Worm (Caenorhabditis elegans) whole organism, L4/young adult: ENCODE measurements around the gene dao-4.

Source experiments
- W03F9.2 ChIP-seq: fragments of 150-350 bp; optimal IDR thresholded peaks from 2 replicates; lab custom pipeline; 2014; ENCODE audit warnings: missing biosample characterization, missing genetic modification characterization
- dao-5 ChIP-seq: sonication (generic microtip); optimal IDR thresholded peaks from 2 replicates; lab custom pipeline; 2016; ENCODE audit warnings: missing genotype, missing genetic modification characterization, moderate library complexity, missing compliant biosample characterization
- him-1 ChIP-seq: sonication (generic microtip); optimal IDR thresholded peaks from 2 replicates; lab custom pipeline; 2016; ENCODE audit warnings: missing genotype, missing genetic modification reagents, missing genetic modification characterization, missing compliant biosample characterization

The dao-4 gene

DNA sequence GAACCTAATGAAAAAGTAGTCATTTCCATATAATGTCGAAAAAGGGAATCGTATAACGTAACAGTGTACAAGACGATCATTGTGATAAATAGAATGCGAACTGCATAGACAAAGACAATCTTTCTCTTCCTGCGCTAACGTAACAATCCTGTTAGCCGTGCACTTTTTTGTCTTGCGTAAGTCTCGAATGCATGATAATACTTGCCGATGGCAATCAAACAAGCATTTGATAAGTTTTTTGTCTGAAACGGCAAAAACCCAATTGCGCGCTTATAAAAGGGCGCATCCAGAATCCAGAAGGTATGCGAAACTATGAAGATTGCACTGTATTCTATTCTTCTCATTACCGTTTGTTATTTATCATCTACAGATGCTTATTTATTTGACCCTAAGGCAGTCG is at the start of gene dao-4:
Gene dao-4, plus strand, starts transcription at position 301 of the 400 bp plus-strand sequence.
- TF ChIP-seq W03F9.2 (tag; lab: Kevin White, UChicago) (no peak), dao-5 (tag; lab: Kevin White, UChicago) (no peak), him-1 (tag; lab: Kevin White, UChicago) (no peak)

DNA sequence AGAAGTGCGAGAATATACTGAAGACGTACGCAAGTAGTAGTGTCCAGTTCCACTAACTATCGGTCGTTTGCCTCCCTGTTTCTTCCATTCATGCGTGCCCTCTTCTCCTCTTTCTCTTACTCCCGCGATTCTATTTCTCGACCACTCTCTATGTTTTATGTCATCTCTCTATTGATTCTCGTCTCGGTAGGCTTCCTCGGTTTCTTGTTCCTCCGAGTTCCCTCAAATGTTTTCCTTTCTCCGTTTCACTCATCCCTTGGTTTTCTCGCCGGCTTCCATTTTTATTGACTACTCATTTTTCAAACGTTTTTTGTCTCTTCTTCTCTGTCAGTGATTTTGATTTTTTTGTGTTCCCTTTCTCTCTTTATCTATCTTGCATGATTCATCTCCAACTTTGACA is 48.7 kb upstream of the dao-4 start:
- TF ChIP-seq him-1 (tag; lab: Kevin White, UChicago), result no peak
- peak; percentile 12 for TF ChIP-seq W03F9.2 (tag; lab: Kevin White, UChicago)
- no peak for TF ChIP-seq dao-5 (tag; lab: Kevin White, UChicago)

DNA sequence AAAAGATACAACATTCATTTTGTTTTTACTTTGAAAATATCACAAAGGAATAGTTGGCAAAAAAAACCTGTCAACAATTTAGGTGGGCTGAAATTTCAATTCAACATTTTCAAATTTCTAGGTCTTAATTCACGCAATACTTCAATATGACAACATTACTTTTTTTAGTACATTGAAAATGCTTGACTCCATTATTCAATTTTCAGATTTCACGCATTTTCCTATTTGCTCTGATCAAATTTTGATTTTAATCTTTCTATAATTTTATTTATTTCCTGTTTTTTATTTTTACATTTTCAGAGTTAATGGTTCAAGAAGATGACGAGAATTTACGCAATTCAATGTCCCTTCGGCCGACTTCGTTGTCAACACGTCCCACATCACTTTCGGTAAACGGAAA is 47.5 kb upstream of the dao-4 start, which contains the start of gene mkk-4:
Gene mkk-4, plus strand, starts transcription at position 301 of the 400 bp plus-strand sequence.
- TF ChIP-seq him-1 (tag; lab: Kevin White, UChicago) (no peak), dao-5 (tag; lab: Kevin White, UChicago) (no peak), W03F9.2 (tag; lab: Kevin White, UChicago) (no peak)

ce11 chrX:10030836-10031235 is 44.3 kb upstream of the dao-4 start, which contains the start of gene sek-6:
sek-6 (plus strand) TSS chrX:10031150.
- TF ChIP-seq dao-5 (tag; lab: Kevin White, UChicago) (no peak), him-1 (tag; lab: Kevin White, UChicago) (no peak), W03F9.2 (tag; lab: Kevin White, UChicago) (no peak)

DNA sequence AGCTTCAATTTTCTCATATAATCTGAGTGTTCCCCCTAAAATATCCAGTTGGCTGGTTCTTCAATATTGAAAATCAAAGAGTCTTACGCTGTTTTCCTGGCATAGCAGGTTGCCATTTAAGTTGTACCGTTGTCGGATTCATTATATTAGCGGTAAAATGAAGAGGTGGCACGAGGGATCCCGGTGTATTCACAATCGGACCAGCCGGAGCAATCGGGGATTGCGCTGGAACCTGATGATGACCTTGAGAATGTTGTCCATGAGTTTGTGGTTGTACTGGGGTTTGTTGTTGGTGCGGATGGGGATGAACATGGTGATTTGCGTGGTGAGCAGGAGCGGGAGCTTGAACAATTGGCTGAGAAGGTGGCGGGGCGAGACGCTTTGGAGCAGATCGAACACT is 30.6 kb upstream of the dao-4 start:
- TF ChIP-seq him-1 (tag; lab: Kevin White, UChicago), result no peak
- no peak for TF ChIP-seq W03F9.2 (tag; lab: Kevin White, UChicago)
- no peak for TF ChIP-seq dao-5 (tag; lab: Kevin White, UChicago)

- TF ChIP-seq dao-5 (tag; lab: Kevin White, UChicago) (no peak), W03F9.2 (tag; lab: Kevin White, UChicago) (no peak), him-1 (tag; lab: Kevin White, UChicago) (no peak)
These were observed 27.8 kb upstream of the dao-4 start, which contains the start of gene ZC374.2 for ce11 chrX:10047325-10047724. ZC374.2 (minus strand) TSS chrX:10047425.

DNA sequence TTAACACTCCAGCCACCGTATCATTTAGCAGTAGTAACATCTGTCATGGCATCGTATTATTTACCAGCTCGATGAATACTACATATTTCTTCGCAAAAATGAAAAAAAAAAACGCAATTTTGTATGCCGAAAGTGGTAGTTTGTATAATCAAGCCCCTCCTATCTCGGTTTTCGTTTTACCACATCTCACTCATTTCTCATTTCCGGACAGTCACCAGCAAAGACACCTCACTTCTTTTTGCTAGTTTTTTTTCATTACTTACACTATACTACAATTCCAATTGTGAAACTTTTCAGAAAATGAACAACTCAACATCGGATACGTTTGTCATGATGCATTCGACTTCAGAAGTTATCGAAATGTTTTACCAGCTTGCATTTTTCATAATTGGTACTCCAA is 25.9 kb upstream of the dao-4 start, which contains the start of gene gnrr-3:
Gene gnrr-3, plus strand, starts transcription at position 301 of the 400 bp plus-strand sequence.
- TF ChIP-seq W03F9.2 (tag; lab: Kevin White, UChicago), result no peak
- TF ChIP-seq dao-5 (tag; lab: Kevin White, UChicago), result no peak
- TF ChIP-seq him-1 (tag; lab: Kevin White, UChicago), result no peak

- TF ChIP-seq W03F9.2 (tag; lab: Kevin White, UChicago) (no peak), him-1 (tag; lab: Kevin White, UChicago) (no peak), dao-5 (tag; lab: Kevin White, UChicago) (no peak)
These were observed 23.5 kb upstream of the dao-4 start for ce11 chrX:10051625-10052024.

DNA sequence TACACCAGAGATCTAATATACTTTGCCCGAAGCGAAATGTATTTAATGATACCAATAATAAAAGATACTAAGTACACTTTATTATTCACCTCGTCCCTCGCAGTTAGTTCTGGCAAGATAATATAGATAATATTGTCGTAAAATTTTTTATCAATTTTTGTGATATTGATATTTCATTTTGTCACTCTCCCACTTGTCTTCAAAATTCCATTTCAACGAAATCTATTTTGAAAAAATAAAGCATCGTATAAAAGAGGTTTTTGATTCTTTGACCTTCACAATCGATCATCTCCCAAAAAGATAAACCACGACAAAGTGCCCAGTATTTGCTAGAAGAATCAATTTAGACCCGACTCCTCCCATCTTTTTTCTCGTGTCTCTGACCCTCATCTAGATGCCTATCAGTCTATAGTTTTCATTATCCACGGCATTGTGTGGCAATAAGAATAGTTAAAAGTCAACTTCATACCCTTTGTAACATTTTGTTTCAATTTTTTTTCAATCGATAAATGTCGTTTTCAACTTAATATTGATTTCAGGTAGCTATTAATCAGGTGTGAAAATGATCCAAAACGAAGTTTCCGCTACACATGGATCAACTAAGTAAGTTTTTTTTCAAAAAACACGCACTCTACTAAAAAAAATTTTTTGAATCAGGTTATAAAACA is 21.2 kb upstream of the dao-4 start, which contains the start of gene cbs-1:
Gene cbs-1, plus strand, starts transcription at position 534 of the 668 bp plus-strand sequence.
- TF ChIP-seq dao-5 (tag; lab: Kevin White, UChicago) (no peak), him-1 (tag; lab: Kevin White, UChicago) (no peak), W03F9.2 (tag; lab: Kevin White, UChicago) (no peak)

DNA sequence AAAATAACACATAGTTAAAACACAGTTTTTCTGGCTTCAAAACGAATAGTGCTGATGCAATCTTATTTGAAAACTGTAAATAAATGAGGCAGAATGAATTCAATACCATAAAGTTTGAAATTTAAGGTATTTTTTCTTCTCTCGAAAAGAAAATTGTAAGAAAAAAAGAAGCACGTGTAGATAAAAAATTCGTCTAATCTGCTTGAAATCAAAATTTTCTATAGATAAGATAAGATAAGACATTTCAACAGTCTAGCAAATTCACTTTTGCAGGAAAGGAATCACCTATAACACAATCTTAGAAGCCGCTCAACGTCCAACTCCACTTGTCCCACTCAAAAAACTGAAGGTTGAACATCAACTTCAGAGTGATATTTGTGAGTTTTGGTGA is 20.7 kb upstream of the dao-4 start:
- TF ChIP-seq him-1 (tag; lab: Kevin White, UChicago) (no peak), dao-5 (tag; lab: Kevin White, UChicago) (no peak)

ce11 chrX:10058332-10058731 is 16.8 kb upstream of the dao-4 start, which contains the start of gene ZC373.2:
ZC373.2 (minus strand) TSS chrX:10058432.
- TF ChIP-seq him-1 (tag; lab: Kevin White, UChicago) (no peak), dao-5 (tag; lab: Kevin White, UChicago) (no peak), W03F9.2 (tag; lab: Kevin White, UChicago) (no peak)

DNA sequence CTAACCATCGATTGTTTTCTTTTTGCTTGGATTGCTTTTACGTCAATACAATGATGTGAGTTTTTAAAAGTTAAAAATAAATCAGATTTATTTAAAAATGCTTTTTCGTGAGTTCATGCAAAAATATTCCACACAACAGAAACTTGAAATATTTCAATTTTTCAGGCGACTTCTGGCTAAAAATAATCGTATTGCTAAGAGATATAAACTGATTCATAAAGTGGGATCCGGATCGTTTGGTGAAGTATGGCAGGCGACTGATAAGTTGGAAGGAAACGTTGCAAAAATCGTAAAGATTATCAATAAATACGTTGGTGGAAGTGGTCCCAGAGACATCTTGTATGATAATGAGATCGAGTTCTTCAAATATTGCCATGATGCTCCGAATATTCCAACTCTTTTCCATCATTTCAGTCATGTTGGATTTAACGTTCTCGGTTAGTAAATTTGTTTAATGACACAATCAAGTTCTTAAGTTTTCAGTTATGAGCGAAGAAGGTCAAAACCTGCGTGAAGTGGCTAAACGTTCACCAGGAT is 14.5 kb upstream of the dao-4 start, which contains the start of gene ZC373.3:
Gene ZC373.3, plus strand, starts transcription at position 51 of the 537 bp plus-strand sequence.
- TF ChIP-seq dao-5 (tag; lab: Kevin White, UChicago), result no peak
- TF ChIP-seq him-1 (tag; lab: Kevin White, UChicago), result no peak
- TF ChIP-seq W03F9.2 (tag; lab: Kevin White, UChicago), result no peak

DNA sequence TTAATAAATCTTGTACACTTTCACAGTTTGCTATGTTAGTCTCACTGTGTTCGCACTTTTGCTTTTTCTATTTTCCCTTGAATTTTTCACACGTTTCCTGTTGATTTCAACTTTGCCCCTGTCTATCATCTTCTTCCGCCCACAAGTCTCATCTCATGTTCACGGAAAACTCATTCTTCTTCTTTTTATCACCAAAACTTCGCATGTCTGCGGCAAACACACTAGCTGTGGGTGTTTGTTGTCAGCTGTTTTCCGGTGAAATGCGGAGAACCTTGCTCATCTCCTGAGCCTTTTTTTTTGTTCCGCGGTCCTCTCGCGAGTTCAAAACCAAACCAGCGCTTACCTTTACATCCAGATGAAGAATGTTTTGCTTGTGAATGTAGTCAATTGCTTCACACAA is 6.6 kb upstream of the dao-4 start:
- TF ChIP-seq him-1 (tag; lab: Kevin White, UChicago), result no peak
- TF ChIP-seq W03F9.2 (tag; lab: Kevin White, UChicago), result no peak
- TF ChIP-seq dao-5 (tag; lab: Kevin White, UChicago), result no peak
